Worm (Caenorhabditis elegans): ENCODE results near the gene W02B12.13.

The W02B12.13 gene

DNA sequence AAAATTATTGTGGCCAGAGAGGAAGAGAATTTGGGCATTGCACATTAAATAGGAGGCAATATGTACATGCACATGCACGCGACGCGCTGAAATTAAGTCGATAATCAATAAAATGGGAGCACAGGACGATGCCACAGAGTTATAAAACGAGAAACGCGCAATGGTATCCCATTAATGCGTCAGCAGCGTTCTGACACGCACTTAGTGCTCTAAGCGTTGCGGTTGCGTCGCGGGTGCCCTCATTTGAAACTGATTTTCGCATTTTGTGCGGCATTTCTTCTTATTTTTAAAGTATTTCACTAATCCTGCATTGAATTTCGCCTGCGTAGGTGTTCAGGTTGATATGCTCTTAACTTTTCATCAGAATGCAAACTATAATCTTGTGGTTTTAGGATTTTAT is 8.0 kb downstream of the W02B12.13 start, which contains the start of gene rsp-1 (continued):
- TF ChIP-seq attf-5 (GFP tag; optimal IDR thresholded peaks at IDR 0.05) = peak; percentile 98
- peak; percentile 86 for TF ChIP-seq nfyb-1 (GFP tag; IDR thresholded peaks at IDR 0.05)
- 0 out of 2 replicates have a peak, but pooled peaks have one; percentile 30 for TF ChIP-seq egl-18 (GFP tag; IDR thresholded peaks at IDR 0.05)
- no peak for TF ChIP-seq rpc-1 (optimal IDR thresholded peaks at IDR 0.05)
- TF ChIP-seq rpc-1 (tag; optimal IDR thresholded peaks at IDR 0.05) = no peak
- peak; percentile 90 for TF ChIP-seq mcd-1 (GFP tag; IDR thresholded peaks at IDR 0.05)
- peak; percentile 80 for TF ChIP-seq K12H6.12 (tag; optimal IDR thresholded peaks at IDR 0.05)
- TF ChIP-seq snpc-1.1 (tag; optimal IDR thresholded peaks at IDR 0.05; ENCODE audit: insufficient read depth) = peak; percentile 42
- no peak for TF ChIP-seq nfya-2 (GFP tag; IDR thresholded peaks at IDR 0.05)
- peak; percentile 80 for TF ChIP-seq madf-10 (tag; optimal IDR thresholded peaks at IDR 0.05)
- TF ChIP-seq lin-26 (GFP tag; IDR thresholded peaks at IDR 0.05) = no peak
- no peak for TF ChIP-seq aptf-2 (GFP tag; conservative IDR thresholded peaks at IDR 0.05)
- TF ChIP-seq ceh-91 (GFP tag; IDR thresholded peaks at IDR 0.05) = peak; percentile 73
- no peak for TF ChIP-seq sdz-38 (tag; optimal IDR thresholded peaks at IDR 0.05)
- TF ChIP-seq nhr-120 (GFP tag; IDR thresholded peaks at IDR 0.05) = no peak
- no peak for TF ChIP-seq mes-4 (tag; optimal IDR thresholded peaks at IDR 0.05)
- TF ChIP-seq ztf-26 (tag; optimal IDR thresholded peaks at IDR 0.05) = peak; percentile 71
- TF ChIP-seq hrde-1 (tag; optimal IDR thresholded peaks at IDR 0.05; ENCODE audit: borderline replicate concordance) = peak; percentile 36
- no peak for TF ChIP-seq T26A5.8 (tag; optimal IDR thresholded peaks at IDR 0.05)
- TF ChIP-seq tbp1 (GFP tag; optimal IDR thresholded peaks at IDR 0.05) = peak; percentile 72
- no peak for TF ChIP-seq unc-130 (GFP tag; optimal IDR thresholded peaks at IDR 0.05)
- no peak for TF ChIP-seq fkh-3 (tag; optimal IDR thresholded peaks at IDR 0.05)
- peak; percentile 78 for TF ChIP-seq ceh-100 (GFP tag; IDR thresholded peaks at IDR 0.05)
- TF ChIP-seq ztf-18 (tag; optimal IDR thresholded peaks at IDR 0.05) = peak; percentile 99
- peak; percentile 93 for TF ChIP-seq Y95B8A.8 (GFP tag; IDR thresholded peaks at IDR 0.05)
- TF ChIP-seq ztf-25 (GFP tag; IDR thresholded peaks at IDR 0.05) = no peak
- peak; percentile 45; the same call in 1 of the 2 replicates for TF ChIP-seq C06A6.2 (GFP tag; conservative IDR thresholded peaks at IDR 0.05)
- no peak for TF ChIP-seq sea-2 (GFP tag; IDR thresholded peaks at IDR 0.05)
- no peak for TF ChIP-seq ceh-40 (GFP tag; IDR thresholded peaks at IDR 0.05)
- TF ChIP-seq him-1 (tag; optimal IDR thresholded peaks at IDR 0.05) = no peak
- TF ChIP-seq egl-44 (GFP tag; IDR thresholded peaks at IDR 0.05) = 0 out of 2 replicates have a peak, but pooled peaks have one; percentile 29
- TF ChIP-seq ceh-27 (GFP tag; optimal IDR thresholded peaks at IDR 0.05) = peak; percentile 85
- 0 out of 2 replicates have a peak, but pooled peaks have one; percentile 39 for TF ChIP-seq lir-1 (GFP tag; conservative IDR thresholded peaks at IDR 0.05)
- peak; percentile 76 for TF ChIP-seq F33H1.4 (GFP tag; IDR thresholded peaks at IDR 0.05)
- no peak for TF ChIP-seq Y53F4B.3 (GFP tag; IDR thresholded peaks at IDR 0.05)
- TF ChIP-seq snpc-1.3 (tag; optimal IDR thresholded peaks at IDR 0.05; ENCODE audit: insufficient read depth) = peak; percentile 72
- TF ChIP-seq hmg-1.2 (GFP tag; IDR thresholded peaks at IDR 0.05) = peak; percentile 61
- TF ChIP-seq nhr-27 (tag; optimal IDR thresholded peaks at IDR 0.05) = no peak
- peak; percentile 40 for TF ChIP-seq ets-4 (GFP tag; optimal IDR thresholded peaks at IDR 0.05)
- peak; percentile 81 for TF ChIP-seq Y67H2A.10 (GFP tag; conservative IDR thresholded peaks at IDR 0.05)

DNA sequence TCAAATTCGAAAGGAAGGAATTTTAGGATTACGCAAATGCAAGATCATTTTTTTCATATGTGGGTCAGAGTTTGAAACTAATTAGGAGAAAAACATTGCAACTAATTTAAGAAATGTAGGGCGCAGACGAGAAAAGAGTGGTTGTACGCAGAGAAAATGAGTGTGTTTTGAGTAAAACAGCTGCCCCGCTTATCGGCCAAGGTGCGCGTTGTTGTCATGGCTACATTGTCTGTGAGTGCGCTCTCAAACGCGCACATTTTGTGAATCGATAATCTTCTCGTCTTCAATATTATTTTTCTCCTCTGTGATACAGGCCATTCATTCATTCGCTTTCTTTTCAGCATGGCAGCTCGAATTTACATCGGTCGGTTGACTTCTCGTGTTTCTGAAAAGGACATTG is 8.6 kb downstream of the W02B12.13 start:
- peak; percentile 37; the same call in 1 of the 2 replicates for TF ChIP-seq madf-6 (GFP tag; IDR thresholded peaks at IDR 0.05)
- no peak for TF ChIP-seq D2030.7 (GFP tag; IDR thresholded peaks at IDR 0.05)
- TF ChIP-seq cebp-1 (GFP tag; IDR thresholded peaks at IDR 0.05) = no peak
- TF ChIP-seq cebp-1 (tag; optimal IDR thresholded peaks at IDR 0.05) = peak; percentile 31
- 0 out of 2 replicates have a peak, but pooled peaks have one; percentile 31 for TF ChIP-seq nfyb-1 (GFP tag; IDR thresholded peaks at IDR 0.05)

All from whole organism, young adult.